Fruit fly (Drosophila melanogaster) whole organism, embryonic: ENCODE results near the gene CG13000.

Source experiments
- Asciz ChIP-seq: fragments of 200-800 bp; sonication (Bioruptor generic); optimal IDR thresholded peaks from 2 replicates; lab custom pipeline; 2017; ENCODE audit warnings: missing biosample characterization, mild to moderate bottlenecking, missing genetic modification characterization, missing genetic modification reagents
- Atf3 ChIP-seq: fragments of 200-800 bp; sonication (Bioruptor generic); optimal IDR thresholded peaks from 3 replicates; lab custom pipeline; 2016; ENCODE audit warnings: missing biosample characterization, missing genetic modification characterization
- Awh ChIP-seq: fragments of 200-800 bp; sonication (Bioruptor generic); IDR thresholded peaks from 2 replicates; pipeline ENCODE4, ENCODE4 v1.3.6; 2022; ENCODE audit warnings: missing biosample characterization, missing genetic modification characterization
- CG10147 ChIP-seq: fragments of 200-800 bp; sonication (Bioruptor generic); optimal IDR thresholded peaks from 2 replicates; lab custom pipeline; 2019; ENCODE audit warnings: missing biosample characterization, mild to moderate bottlenecking, missing genetic modification characterization, moderate library complexity
- CG1024 ChIP-seq: fragments of 200-800 bp; sonication (Bioruptor generic); IDR thresholded peaks from 2 replicates; pipeline ENCODE4 v1.3.6; 2022; ENCODE audit warnings: missing biosample characterization, missing genetic modification characterization
- CG10462 ChIP-seq: fragments of 200-800 bp; sonication (Bioruptor generic); optimal IDR thresholded peaks from 2 replicates; lab custom pipeline; 2016; ENCODE audit warnings: missing biosample characterization, missing genetic modification characterization
- CG11723 ChIP-seq: fragments of 200-800 bp; sonication (Bioruptor generic); optimal IDR thresholded peaks from 2 replicates; lab custom pipeline; 2017; ENCODE audit warnings: missing biosample characterization, mild to moderate bottlenecking, missing genetic modification characterization
- CG12659 ChIP-seq: fragments of 200-800 bp; sonication (Bioruptor generic); optimal IDR thresholded peaks from 3 replicates; lab custom pipeline; 2017; ENCODE audit warnings: mild to moderate bottlenecking, missing biosample characterization, missing genetic modification reagents, missing genetic modification characterization
- CG15073 ChIP-seq: fragments of 200-800 bp; sonication (Bioruptor generic); optimal IDR thresholded peaks from 2 replicates; lab custom pipeline; 2016; ENCODE audit warnings: missing biosample characterization, missing genetic modification characterization
- CG1603 ChIP-seq: fragments of 200-800 bp; sonication (Bioruptor generic); optimal IDR thresholded peaks from 2 replicates; lab custom pipeline; 2019; ENCODE audit warnings: missing biosample characterization, mild to moderate bottlenecking, missing genetic modification characterization, moderate library complexity
- CG3726 ChIP-seq: fragments of 200-800 bp; sonication (Bioruptor generic); IDR thresholded peaks from 3 replicates; pipeline ENCODE4, ENCODE4 v1.3.6; 2022; ENCODE audit warnings: missing biosample characterization, missing genetic modification characterization
- CG42726 ChIP-seq: fragments of 200-800 bp; sonication (Bioruptor generic); IDR thresholded peaks from 2 replicates; pipeline ENCODE4 v1.3.6; 2022; ENCODE audit warnings: missing biosample characterization, missing genetic modification characterization; ENCODE audit not compliant: partially characterized antibody
- CG4360 ChIP-seq: fragments of 200-800 bp; sonication (Bioruptor generic); IDR thresholded peaks from 2 replicates; pipeline ENCODE4 v1.3.6; 2022; ENCODE audit warnings: missing biosample characterization, missing genetic modification characterization
- CG6254 ChIP-seq: fragments of 200-800 bp; sonication (Bioruptor generic); optimal IDR thresholded peaks from 3 replicates; lab custom pipeline; 2017; ENCODE audit warnings: mild to moderate bottlenecking, missing biosample characterization, missing genetic modification reagents, missing genetic modification characterization
- CG6791 ChIP-seq: fragments of 200-800 bp; sonication (Bioruptor generic); IDR thresholded peaks from 3 replicates; pipeline ENCODE4 v1.3.6; 2022; ENCODE audit warnings: missing biosample characterization, missing genetic modification characterization; ENCODE audit not compliant: partially characterized antibody
- CG8478 ChIP-seq: fragments of >200 bp; optimal IDR thresholded peaks from 2 replicates; lab custom pipeline; 2018
- CG8924 ChIP-seq: fragments of 200-800 bp; optimal IDR thresholded peaks from 3 replicates; lab custom pipeline; 2019; ENCODE audit warnings: missing biosample characterization, mild to moderate bottlenecking, missing genetic modification characterization, moderate library complexity
- CG9437 ChIP-seq: fragments of 200-800 bp; sonication (Bioruptor generic); optimal IDR thresholded peaks from 2 replicates; lab custom pipeline; 2018; ENCODE audit warnings: missing biosample characterization, mild to moderate bottlenecking, missing genetic modification characterization
- CG9797 ChIP-seq: fragments of 200-800 bp; sonication (Bioruptor generic); optimal IDR thresholded peaks from 3 replicates; lab custom pipeline; 2018; ENCODE audit warnings: missing biosample characterization, mild to moderate bottlenecking, missing genetic modification characterization
- CG9876 ChIP-seq: fragments of 200-800 bp; sonication (Bioruptor generic); optimal IDR thresholded peaks from 2 replicates; lab custom pipeline; 2016; ENCODE audit warnings: missing biosample characterization, missing genetic modification characterization
- CkIIα-i1 ChIP-seq: fragments of 200-800 bp; sonication (Bioruptor generic); IDR thresholded peaks from 2 replicates; pipeline ENCODE4 v1.3.6; 2022; ENCODE audit warnings: missing biosample characterization, missing genetic modification characterization
- Dbx ChIP-seq: fragments of 200-800 bp; sonication (Bioruptor generic); IDR thresholded peaks from 3 replicates; pipeline ENCODE4 v1.3.6; 2022; ENCODE audit warnings: missing biosample characterization, missing genetic modification characterization
- Fer2 ChIP-seq: fragments of 200-800 bp; sonication (Bioruptor generic); optimal IDR thresholded peaks from 2 replicates; lab custom pipeline; 2018; ENCODE audit warnings: missing biosample characterization, mild to moderate bottlenecking, missing genetic modification characterization, moderate library complexity
- Hr3 ChIP-seq: fragments of 200-800 bp; sonication (Bioruptor generic); optimal IDR thresholded peaks from 3 replicates; lab custom pipeline; 2016; ENCODE audit warnings: missing biosample characterization, missing genetic modification characterization
- Myb ChIP-seq: fragments of 200-800 bp; sonication (Bioruptor generic); optimal IDR thresholded peaks from 2 replicates; lab custom pipeline; 2016; ENCODE audit warnings: missing biosample characterization, missing genetic modification characterization
- Neu2 ChIP-seq: fragments of 200-800 bp; sonication (Bioruptor generic); optimal IDR thresholded peaks from 3 replicates; lab custom pipeline; 2016; ENCODE audit warnings: missing biosample characterization, missing genetic modification characterization, borderline replicate concordance
- Six4 ChIP-seq: fragments of 200-800 bp; sonication (Bioruptor generic); optimal IDR thresholded peaks from 2 replicates; lab custom pipeline; 2016; ENCODE audit warnings: missing biosample characterization, missing genetic modification characterization
- Sox100B ChIP-seq: fragments of 200-800 bp; sonication (Bioruptor generic); optimal IDR thresholded peaks from 3 replicates; lab custom pipeline; 2018; ENCODE audit warnings: missing biosample characterization, mild to moderate bottlenecking, missing genetic modification characterization
- Sry-β ChIP-seq: fragments of 200-800 bp; sonication (Bioruptor generic); optimal IDR thresholded peaks from 2 replicates; lab custom pipeline; 2018; ENCODE audit warnings: missing biosample characterization, mild to moderate bottlenecking, missing genetic modification characterization, moderate library complexity
- bbx ChIP-seq: fragments of 200-800 bp; sonication (Bioruptor generic); IDR thresholded peaks from 2 replicates; pipeline ENCODE4 v1.3.6; 2022; ENCODE audit warnings: missing biosample characterization, missing genetic modification characterization; ENCODE audit not compliant: partially characterized antibody
- caup ChIP-seq: fragments of 200-800 bp; sonication (Bioruptor generic); optimal IDR thresholded peaks from 3 replicates; lab custom pipeline; 2017; ENCODE audit warnings: missing biosample characterization, mild to moderate bottlenecking, missing genetic modification characterization, moderate library complexity; ENCODE audit not compliant: severe bottlenecking
- dan ChIP-seq: fragments of 200-800 bp; sonication (Bioruptor generic); IDR thresholded peaks from 2 replicates; pipeline ENCODE4 v1.3.6; 2022; ENCODE audit warnings: missing biosample characterization, missing genetic modification characterization
- dimm ChIP-seq: fragments of 200-800 bp; sonication (Bioruptor generic); IDR thresholded peaks from 2 replicates; pipeline ENCODE4 v1.3.6; 2022; ENCODE audit warnings: missing biosample characterization, missing genetic modification characterization
- dmrt11E ChIP-seq: fragments of 200-800 bp; sonication (Bioruptor generic); optimal IDR thresholded peaks from 3 replicates; lab custom pipeline; 2018; ENCODE audit warnings: missing biosample characterization, mild to moderate bottlenecking, missing genetic modification characterization, moderate library complexity
- dmrt99B ChIP-seq: fragments of 200-800 bp; sonication (Bioruptor generic); optimal IDR thresholded peaks from 2 replicates; lab custom pipeline; 2018; ENCODE audit warnings: missing biosample characterization, mild to moderate bottlenecking, missing genetic modification characterization, moderate library complexity
- gcm2 ChIP-seq: fragments of 200-800 bp; sonication (Bioruptor generic); optimal IDR thresholded peaks from 2 replicates; lab custom pipeline; 2016; ENCODE audit warnings: missing biosample characterization, missing genetic modification characterization
- lola ChIP-seq, 3 experiments: fragments of >200 bp in 2 of 3; fragments of 200-800 bp in 1 of 3; sonication (Bioruptor generic) in 1 of 3; optimal IDR thresholded peaks; 2 replicates each; lab custom pipeline; 2017 to 2019; ENCODE audit warnings: missing biosample characterization in 3 of 3, missing genetic modification characterization in 3 of 3, mild to moderate bottlenecking in 1 of 3, moderate library complexity in 1 of 3
- mam ChIP-seq: fragments of 200-800 bp; sonication (Bioruptor generic); optimal IDR thresholded peaks from 3 replicates; lab custom pipeline; 2016; ENCODE audit warnings: missing biosample characterization, missing genetic modification characterization
- mirr ChIP-seq: fragments of 200-800 bp; sonication (Bioruptor generic); optimal IDR thresholded peaks from 3 replicates; lab custom pipeline; 2018; ENCODE audit warnings: missing biosample characterization, mild to moderate bottlenecking, missing genetic modification characterization
- pan ChIP-seq, 4 experiments: fragments of >200 bp in 3 of 4; fragments of 200-800 bp in 1 of 4; sonication (Bioruptor generic) in 1 of 4; optimal IDR thresholded peaks in 3 of 4; IDR thresholded peaks in 1 of 4; 2 replicates each; pipeline versions ENCODE4 v1.3.6 to Lab custom; 2017 to 2022; ENCODE audit warnings: missing biosample characterization in 2 of 4, missing genetic modification characterization in 2 of 4, mixed read lengths in 1 of 4
- pfk ChIP-seq: fragments of 200-800 bp; sonication (Bioruptor generic); optimal IDR thresholded peaks from 2 replicates; lab custom pipeline; 2018; ENCODE audit warnings: missing biosample characterization, mild to moderate bottlenecking, missing genetic modification characterization, moderate library complexity
- pros ChIP-seq: fragments of 200-800 bp; sonication (Bioruptor generic); optimal IDR thresholded peaks from 3 replicates; lab custom pipeline; 2019; ENCODE audit warnings: missing biosample characterization, mild to moderate bottlenecking, missing genetic modification characterization, moderate library complexity
- pzg ChIP-seq: fragments of 200-800 bp; sonication (Bioruptor generic); optimal IDR thresholded peaks from 3 replicates; lab custom pipeline; 2018; ENCODE audit warnings: missing biosample characterization, mild to moderate bottlenecking, missing genetic modification characterization, moderate library complexity
- run ChIP-seq: fragments of 200-800 bp; sonication (Bioruptor generic); optimal IDR thresholded peaks from 3 replicates; lab custom pipeline; 2018; ENCODE audit warnings: missing biosample characterization, mild to moderate bottlenecking, missing genetic modification characterization
- sens-2 ChIP-seq: fragments of 200-800 bp; sonication (Bioruptor generic); IDR thresholded peaks from 2 replicates; pipeline ENCODE4 v1.3.6; 2022; ENCODE audit warnings: missing biosample characterization, missing genetic modification characterization
- shn ChIP-seq: fragments of 200-800 bp; sonication (Bioruptor generic); optimal IDR thresholded peaks from 3 replicates; lab custom pipeline; 2016; ENCODE audit warnings: missing biosample characterization, missing genetic modification characterization
- stwl ChIP-seq: fragments of 200-800 bp; sonication (Bioruptor generic); optimal IDR thresholded peaks from 3 replicates; lab custom pipeline; 2018; ENCODE audit warnings: missing biosample characterization, mild to moderate bottlenecking, missing genetic modification characterization, moderate library complexity
- tna ChIP-seq: fragments of 200-800 bp; sonication (Bioruptor generic); IDR thresholded peaks from 2 replicates; pipeline ENCODE4 v1.3.6; 2022; ENCODE audit warnings: missing biosample characterization, missing genetic modification characterization; ENCODE audit not compliant: partially characterized antibody
- yki ChIP-seq: fragments of >200 bp; optimal IDR thresholded peaks from 3 replicates; lab custom pipeline; 2018

Gene CG13000

DNA sequence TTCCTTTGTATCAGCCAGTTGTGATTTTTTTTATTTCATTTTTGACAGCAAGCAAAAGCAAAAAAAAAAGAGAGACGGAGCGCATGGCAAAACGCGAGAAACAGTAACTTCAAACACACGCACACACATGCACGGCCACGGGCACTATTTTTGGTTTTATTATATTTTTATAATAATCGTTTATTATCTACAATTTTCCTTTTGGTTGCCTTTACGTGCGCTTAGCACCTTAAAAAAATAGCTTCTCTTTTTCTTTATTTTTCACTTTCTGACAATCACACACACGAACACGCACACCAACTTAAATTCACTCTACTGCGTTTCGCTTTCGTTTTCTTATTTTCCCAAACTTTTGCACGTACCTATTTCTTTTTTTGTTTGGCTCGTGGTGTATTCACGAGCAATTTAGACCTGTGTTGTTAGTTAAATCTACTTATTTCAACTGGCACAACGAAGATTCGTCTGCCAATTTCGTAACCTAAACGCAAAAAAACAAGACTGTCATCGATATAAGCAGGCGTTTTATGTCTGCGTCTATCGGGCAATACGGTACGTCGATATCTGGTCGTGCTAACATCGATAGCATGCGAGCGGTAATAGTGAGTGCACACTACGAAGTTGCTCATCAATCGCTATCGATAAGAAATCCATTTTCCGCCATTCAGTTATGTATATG is 20.0 kb upstream of the CG13000 start, which contains the start of gene Ubr1 (continued):
- TF ChIP-seq shn (GFP tag; lab: Kevin White, UChicago) (no peak), CG9876 (GFP tag; lab: Kevin White, UChicago) (peak; percentile 8), stwl (tag; lab: Kevin White, UChicago) (peak; percentile 97), dmrt99B (no peak), Neu2 (GFP tag; lab: Kevin White, UChicago) (no peak), CG10462 (GFP tag; lab: Kevin White, UChicago) (no peak), Fer2 (tag; lab: Kevin White, UChicago) (no peak), CG1024 (peak; percentile 89), caup (GFP tag; lab: Kevin White, UChicago) (no peak), CG8478 (no peak), Dbx (GFP tag; lab: Robert Waterston, UW) (0 out of 3 replicates have a peak, but pooled peaks have one; percentile 14), CkIIα-i1 (GFP tag; lab: Robert Waterston, UW) (no peak), CG8924 (tag; lab: Kevin White, UChicago) (peak; percentile 31), CG10147 (no peak), tna (GFP tag; lab: Robert Waterston, UW) (peak; percentile 97), dmrt11E (tag; lab: Kevin White, UChicago) (no peak), CG9797 (GFP tag; lab: Kevin White, UChicago) (peak; percentile 41), sens-2 (GFP tag; lab: Robert Waterston, UW) (no peak), gcm2 (no peak), yki (lab: Kevin White, UChicago) (no peak), CG4360 (GFP tag; lab: Robert Waterston, UW) (no peak), CG6254 (no peak), bbx (GFP tag; lab: Robert Waterston, UW) (peak; percentile 96), Six4 (GFP tag; lab: Kevin White, UChicago) (no peak), dimm (GFP tag; lab: Robert Waterston, UW) (no peak), Myb (GFP tag; lab: Kevin White, UChicago) (peak; percentile 67), Hr3 (GFP tag; lab: Kevin White, UChicago) (no peak), mam (GFP tag; lab: Kevin White, UChicago) (peak; percentile 6), pfk (GFP tag; lab: Kevin White, UChicago) (no peak), pan (optimal IDR thresholded peaks at IDR 0.05; lab: Kevin White, UChicago) (no peak), pan (GFP tag; optimal IDR thresholded peaks at IDR 0.05 in 1 of 2, IDR thresholded peaks at IDR 0.05 in 1 of 2) (no peak), Sox100B (GFP tag; lab: Kevin White, UChicago) (no peak), Sry-β (GFP tag; lab: Kevin White, UChicago) (no peak), CG1603 (tag; lab: Kevin White, UChicago) (peak; percentile 86), CG3726 (GFP tag; lab: Robert Waterston, UW) (no peak), CG42726 (peak; percentile 95), lola (GFP tag; optimal IDR thresholded peaks at IDR 0.05; lab: Kevin White, UChicago) (peak in 1 of 3 experiments; percentile 86), CG11723 (GFP tag; lab: Kevin White, UChicago) (no peak), pros (GFP tag; lab: Kevin White, UChicago) (no peak), dan (GFP tag; lab: Robert Waterston, UW) (no peak), pzg (GFP tag; lab: Kevin White, UChicago) (peak; percentile 92), CG12659 (GFP tag; lab: Kevin White, UChicago) (peak; percentile 67), Atf3 (GFP tag; lab: Kevin White, UChicago) (no peak), Asciz (no peak), CG9437 (GFP tag; lab: Kevin White, UChicago) (peak; percentile 1), mirr (GFP tag; lab: Kevin White, UChicago) (peak; percentile 12), Awh (GFP tag; lab: Robert Waterston, UW) (no peak), CG6791 (GFP tag; lab: Robert Waterston, UW) (peak; percentile 99), CG15073 (no peak), run (tag; lab: Kevin White, UChicago) (no peak)
